Fruit fly (Drosophila melanogaster) whole organism, embryonic: ENCODE measurements around the gene CG17839.

Experiments
- Atf3 ChIP-seq: fragments of 200-800 bp; sonication (Bioruptor generic); optimal IDR thresholded peaks from 3 replicates; lab custom pipeline; 2016; ENCODE audit warnings: missing biosample characterization, missing genetic modification characterization
- CG10209 ChIP-seq: fragments of 200-800 bp; sonication (Bioruptor generic); optimal IDR thresholded peaks from 3 replicates; lab custom pipeline; 2017; ENCODE audit warnings: missing biosample characterization, mild to moderate bottlenecking, missing genetic modification characterization, missing genetic modification reagents
- CG12236 ChIP-seq: fragments of 200-800 bp; sonication (Bioruptor generic); optimal IDR thresholded peaks from 2 replicates; lab custom pipeline; 2016; ENCODE audit warnings: missing biosample characterization, missing genetic modification characterization
- CG12659 ChIP-seq: fragments of 200-800 bp; sonication (Bioruptor generic); optimal IDR thresholded peaks from 3 replicates; lab custom pipeline; 2017; ENCODE audit warnings: mild to moderate bottlenecking, missing biosample characterization, missing genetic modification reagents, missing genetic modification characterization
- CG14441 ChIP-seq: fragments of 200-800 bp; sonication (Bioruptor generic); IDR thresholded peaks from 2 replicates; pipeline ENCODE4 v1.3.6; 2022; ENCODE audit warnings: missing biosample characterization, missing genetic modification characterization
- CG15514 ChIP-seq: fragments of 200-800 bp; sonication (Bioruptor generic); optimal IDR thresholded peaks from 3 replicates; lab custom pipeline; 2017; ENCODE audit warnings: missing biosample characterization, missing genetic modification characterization, mild to moderate bottlenecking, moderate library complexity, missing genetic modification reagents
- CG15696 ChIP-seq: fragments of 200-800 bp; sonication (Bioruptor generic); optimal IDR thresholded peaks from 2 replicates; lab custom pipeline; 2019; ENCODE audit warnings: missing biosample characterization, mild to moderate bottlenecking, missing genetic modification characterization, moderate library complexity
- CG17359 ChIP-seq: fragments of 200-800 bp; sonication (Bioruptor generic); optimal IDR thresholded peaks from 3 replicates; lab custom pipeline; 2018; ENCODE audit warnings: missing biosample characterization, mild to moderate bottlenecking, missing genetic modification characterization, moderate library complexity
- CG18764 ChIP-seq: fragments of 200-800 bp; sonication (Bioruptor generic); optimal IDR thresholded peaks from 3 replicates; lab custom pipeline; 2016; ENCODE audit warnings: missing biosample characterization, missing genetic modification characterization
- CG2678 ChIP-seq: fragments of 200-800 bp; sonication (Bioruptor generic); optimal IDR thresholded peaks from 3 replicates; lab custom pipeline; 2019; ENCODE audit warnings: missing biosample characterization, mild to moderate bottlenecking, missing genetic modification characterization, moderate library complexity
- CG3281 ChIP-seq: fragments of 200-800 bp; sonication (Bioruptor generic); optimal IDR thresholded peaks from 3 replicates; lab custom pipeline; 2017; ENCODE audit warnings: missing biosample characterization, mild to moderate bottlenecking, missing genetic modification characterization
- CG4424 ChIP-seq: fragments of 200-800 bp; sonication (Bioruptor generic); optimal IDR thresholded peaks from 3 replicates; lab custom pipeline; 2016; ENCODE audit warnings: missing biosample characterization, missing genetic modification characterization
- CG4707 ChIP-seq: fragments of 200-800 bp; sonication (Bioruptor generic); optimal IDR thresholded peaks from 2 replicates; lab custom pipeline; 2018; ENCODE audit warnings: missing biosample characterization, mild to moderate bottlenecking, missing genetic modification characterization, moderate library complexity
- CG6854 ChIP-seq: fragments of 200-800 bp; sonication (Bioruptor generic); optimal IDR thresholded peaks from 3 replicates; lab custom pipeline; 2017; ENCODE audit warnings: missing biosample characterization, mild to moderate bottlenecking, missing genetic modification characterization
- D19A ChIP-seq: fragments of 200-800 bp; optimal IDR thresholded peaks from 3 replicates; lab custom pipeline; 2019; ENCODE audit warnings: missing biosample characterization, mild to moderate bottlenecking, missing genetic modification characterization, moderate library complexity
- Deaf1 ChIP-seq: fragments of 200-800 bp; optimal IDR thresholded peaks from 3 replicates; lab custom pipeline; 2019; ENCODE audit warnings: missing biosample characterization, mild to moderate bottlenecking, missing genetic modification characterization, moderate library complexity
- E2f2 ChIP-seq: fragments of 200-800 bp; sonication (Bioruptor generic); IDR thresholded peaks from 2 replicates; pipeline ENCODE4 v1.3.6; 2022; ENCODE audit warnings: missing biosample characterization, missing genetic modification characterization
- Fer2 ChIP-seq: fragments of 200-800 bp; sonication (Bioruptor generic); optimal IDR thresholded peaks from 2 replicates; lab custom pipeline; 2018; ENCODE audit warnings: missing biosample characterization, mild to moderate bottlenecking, missing genetic modification characterization, moderate library complexity
- HLH4C ChIP-seq: fragments of 200-800 bp; sonication (Bioruptor generic); IDR thresholded peaks from 3 replicates; pipeline ENCODE4 v1.3.6; 2022; ENCODE audit warnings: missing biosample characterization, missing genetic modification characterization; ENCODE audit not compliant: partially characterized antibody
- HLH54F ChIP-seq: fragments of 200-800 bp; sonication (Bioruptor generic); optimal IDR thresholded peaks from 3 replicates; lab custom pipeline; 2016; ENCODE audit warnings: missing biosample characterization, missing genetic modification characterization
- Hmx ChIP-seq: fragments of 200-800 bp; sonication (Bioruptor generic); optimal IDR thresholded peaks from 2 replicates; lab custom pipeline; 2016; ENCODE audit warnings: missing biosample characterization, missing genetic modification characterization
- Hr39 ChIP-seq: fragments of >200 bp; optimal IDR thresholded peaks from 2 replicates; lab custom pipeline; 2017
- Kr ChIP-seq: fragments of 200-800 bp; sonication (Bioruptor generic); optimal IDR thresholded peaks from 2 replicates; lab custom pipeline; 2017; ENCODE audit warnings: missing biosample characterization, mild to moderate bottlenecking, missing genetic modification characterization
- Lhr ChIP-seq: fragments of 200-800 bp; sonication (Bioruptor generic); optimal IDR thresholded peaks from 3 replicates; lab custom pipeline; 2017; ENCODE audit warnings: mild to moderate bottlenecking, missing biosample characterization, missing genetic modification reagents, missing genetic modification characterization
- Ptx1 ChIP-seq: fragments of 200-800 bp; sonication (Bioruptor generic); IDR thresholded peaks from 2 replicates; pipeline ENCODE4 v1.3.6; 2022; ENCODE audit warnings: missing biosample characterization, missing genetic modification characterization
- TFAM ChIP-seq: fragments of 200-800 bp; sonication (Bioruptor generic); optimal IDR thresholded peaks from 2 replicates; lab custom pipeline; 2017; ENCODE audit warnings: missing biosample characterization, missing genetic modification characterization, inconsistent platforms
- Tbp ChIP-seq: fragments of >200 bp; optimal IDR thresholded peaks from 2 replicates; lab custom pipeline; 2018; ENCODE audit warnings: missing biosample characterization, missing genetic modification characterization
- ase ChIP-seq: fragments of 200-800 bp; sonication (Bioruptor generic); IDR thresholded peaks from 3 replicates; pipeline ENCODE4 v1.3.6; 2022; ENCODE audit warnings: missing biosample characterization, missing genetic modification characterization
- btn ChIP-seq: fragments of 200-800 bp; sonication (Bioruptor generic); optimal IDR thresholded peaks from 2 replicates; lab custom pipeline; 2016; ENCODE audit warnings: missing biosample characterization, missing genetic modification characterization
- disco-r ChIP-seq: fragments of 200-800 bp; sonication (Bioruptor generic); optimal IDR thresholded peaks from 2 replicates; lab custom pipeline; 2016; ENCODE audit warnings: missing biosample characterization, missing genetic modification characterization
- dm ChIP-seq: fragments of 200-800 bp; sonication (Bioruptor generic); optimal IDR thresholded peaks from 3 replicates; lab custom pipeline; 2016; ENCODE audit warnings: missing biosample characterization, missing genetic modification characterization
- dmrt99B ChIP-seq: fragments of 200-800 bp; sonication (Bioruptor generic); optimal IDR thresholded peaks from 2 replicates; lab custom pipeline; 2018; ENCODE audit warnings: missing biosample characterization, mild to moderate bottlenecking, missing genetic modification characterization, moderate library complexity
- fd64A ChIP-seq: fragments of 200-800 bp; sonication (Bioruptor generic); optimal IDR thresholded peaks from 3 replicates; lab custom pipeline; 2018; ENCODE audit warnings: missing biosample characterization, mild to moderate bottlenecking, missing genetic modification characterization
- grau ChIP-seq: fragments of 200-800 bp; optimal IDR thresholded peaks from 3 replicates; lab custom pipeline; 2019; ENCODE audit warnings: missing biosample characterization, mild to moderate bottlenecking, missing genetic modification characterization, moderate library complexity
- hbn ChIP-seq: fragments of 200-800 bp; sonication (Bioruptor generic); IDR thresholded peaks from 2 replicates; pipeline ENCODE4 v1.3.6; 2022; ENCODE audit warnings: missing biosample characterization, missing genetic modification characterization; ENCODE audit not compliant: partially characterized antibody
- ken ChIP-seq: fragments of 200-800 bp; sonication (Bioruptor generic); IDR thresholded peaks from 3 replicates; pipeline ENCODE4 v1.3.6; 2022; ENCODE audit warnings: missing biosample characterization, missing genetic modification characterization
- lilli ChIP-seq: fragments of 200-800 bp; sonication (Bioruptor generic); optimal IDR thresholded peaks from 3 replicates; lab custom pipeline; 2016; ENCODE audit warnings: missing biosample characterization, missing genetic modification characterization
- lola ChIP-seq, 3 experiments: fragments of >200 bp in 2 of 3; fragments of 200-800 bp in 1 of 3; sonication (Bioruptor generic) in 1 of 3; optimal IDR thresholded peaks; 2 replicates each; lab custom pipeline; 2017 to 2019; ENCODE audit warnings: missing biosample characterization in 3 of 3, missing genetic modification characterization in 3 of 3, mild to moderate bottlenecking in 1 of 3, moderate library complexity in 1 of 3
- nmo ChIP-seq: fragments of 200-800 bp; sonication (Bioruptor generic); optimal IDR thresholded peaks from 2 replicates; lab custom pipeline; 2018; ENCODE audit warnings: missing biosample characterization, mild to moderate bottlenecking, missing genetic modification characterization, moderate library complexity
- pho ChIP-seq: fragments of 200-800 bp; sonication (Bioruptor generic); optimal IDR thresholded peaks from 2 replicates; lab custom pipeline; 2016; ENCODE audit warnings: missing biosample characterization, missing genetic modification characterization
- phol ChIP-seq: fragments of 200-800 bp; sonication (Bioruptor generic); optimal IDR thresholded peaks from 3 replicates; lab custom pipeline; 2018; ENCODE audit warnings: missing biosample characterization, mild to moderate bottlenecking, missing genetic modification characterization, moderate library complexity
- repo ChIP-seq: fragments of 200-800 bp; sonication (Bioruptor generic); optimal IDR thresholded peaks from 2 replicates; lab custom pipeline; 2016; ENCODE audit warnings: missing biosample characterization, missing genetic modification characterization
- run ChIP-seq: fragments of 200-800 bp; sonication (Bioruptor generic); optimal IDR thresholded peaks from 3 replicates; lab custom pipeline; 2018; ENCODE audit warnings: missing biosample characterization, mild to moderate bottlenecking, missing genetic modification characterization
- sr ChIP-seq: fragments of 200-800 bp; sonication (Bioruptor generic); IDR thresholded peaks from 3 replicates; pipeline ENCODE4 v1.3.6; 2022; ENCODE audit warnings: missing biosample characterization, missing genetic modification characterization
- tap ChIP-seq: fragments of 200-800 bp; optimal IDR thresholded peaks from 3 replicates; lab custom pipeline; 2019; ENCODE audit warnings: missing biosample characterization, mild to moderate bottlenecking, missing genetic modification characterization, moderate library complexity
- tin ChIP-seq: fragments of 200-800 bp; sonication (Bioruptor generic); optimal IDR thresholded peaks from 3 replicates; lab custom pipeline; 2016; ENCODE audit warnings: missing biosample characterization, missing genetic modification characterization
- trem ChIP-seq: fragments of 200-800 bp; optimal IDR thresholded peaks from 3 replicates; lab custom pipeline; 2019; ENCODE audit warnings: missing biosample characterization, mild to moderate bottlenecking, missing genetic modification characterization, moderate library complexity
- ttk ChIP-seq: fragments of 200-800 bp; sonication (Bioruptor generic); IDR thresholded peaks from 2 replicates; pipeline ENCODE4 v2.1.2; 2022; ENCODE audit warnings: missing biosample characterization, missing genetic modification characterization
- unpg ChIP-seq: fragments of 200-800 bp; sonication (Bioruptor generic); optimal IDR thresholded peaks from 3 replicates; lab custom pipeline; 2018; ENCODE audit warnings: missing biosample characterization, mild to moderate bottlenecking, missing genetic modification characterization, moderate library complexity
- usp ChIP-seq: fragments of >200 bp; optimal IDR thresholded peaks from 2 replicates; lab custom pipeline; 2017; ENCODE audit warnings: missing biosample characterization, missing genetic modification characterization
- wdn ChIP-seq: fragments of 200-800 bp; sonication (Bioruptor generic); IDR thresholded peaks from 2 replicates; pipeline ENCODE4 v1.3.6; 2022; ENCODE audit warnings: missing biosample characterization, missing genetic modification characterization
- zen ChIP-seq: fragments of 200-800 bp; sonication (Bioruptor generic); optimal IDR thresholded peaks from 3 replicates; lab custom pipeline; 2018; ENCODE audit warnings: missing biosample characterization, mild to moderate bottlenecking, missing genetic modification characterization, moderate library complexity

The CG17839 gene

dm6 chr3L:14780187-14780586 lies 24.7 kb upstream of the CG17839 start (continued):
- TF ChIP-seq CG17359 (peak; percentile 50), sr (GFP tag; lab: Robert Waterston, UW) (no peak), TFAM (GFP tag; lab: Kevin White, UChicago) (no peak), CG18764 (GFP tag; lab: Kevin White, UChicago) (no peak), HLH54F (GFP tag; lab: Kevin White, UChicago) (no peak), CG10209 (GFP tag; lab: Kevin White, UChicago) (peak; percentile 50), lola (GFP tag; optimal IDR thresholded peaks at IDR 0.05; lab: Kevin White, UChicago) (peak in 1 of 3 experiments; percentile 29), CG12236 (GFP tag; lab: Kevin White, UChicago) (peak; percentile 46), CG15514 (peak; percentile 36), CG14441 (GFP tag; lab: Robert Waterston, UW) (no peak), CG15696 (tag; lab: Kevin White, UChicago) (peak; percentile 55), hbn (GFP tag; lab: Robert Waterston, UW) (no peak), wdn (GFP tag; lab: Robert Waterston, UW) (no peak), D19A (tag; lab: Kevin White, UChicago) (peak; percentile 12), dmrt99B (tag; lab: Kevin White, UChicago) (peak; percentile 33), Deaf1 (no peak), pho (GFP tag; lab: Kevin White, UChicago) (no peak), usp (no peak), Ptx1 (no peak), Kr (GFP tag; lab: Kevin White, UChicago) (peak; percentile 29), repo (GFP tag; lab: Kevin White, UChicago) (no peak), Hr39 (no peak), fd64A (GFP tag; lab: Kevin White, UChicago) (peak; percentile 55), E2f2 (GFP tag; lab: Robert Waterston, UW) (no peak), ken (GFP tag; lab: Robert Waterston, UW) (no peak), ttk (GFP tag; lab: Robert Waterston, UW) (no peak), Atf3 (no peak), phol (tag; lab: Kevin White, UChicago) (no peak), nmo (GFP tag; lab: Kevin White, UChicago) (no peak), unpg (GFP tag; lab: Kevin White, UChicago) (peak; percentile 23), grau (peak; percentile 0), CG4707 (GFP tag; lab: Kevin White, UChicago) (peak; percentile 42), disco-r (no peak), Fer2 (tag; lab: Kevin White, UChicago) (no peak), btn (peak; percentile 51), zen (tag; lab: Kevin White, UChicago) (no peak), ase (no peak), Tbp (GFP tag; lab: Kevin White, UChicago) (no peak), Hmx (no peak), CG4424 (GFP tag; lab: Kevin White, UChicago) (no peak), Lhr (GFP tag; lab: Kevin White, UChicago) (peak; percentile 31), CG12659 (GFP tag; lab: Kevin White, UChicago) (peak; percentile 15), tin (GFP tag; lab: Kevin White, UChicago) (no peak), lilli (GFP tag; lab: Kevin White, UChicago) (peak; percentile 6), CG3281 (GFP tag; lab: Kevin White, UChicago) (peak; percentile 5), tap (tag; lab: Kevin White, UChicago) (no peak), CG6854 (GFP tag; lab: Kevin White, UChicago) (no peak), run (tag; lab: Kevin White, UChicago) (no peak), trem (tag; lab: Kevin White, UChicago) (no peak), CG2678 (tag; lab: Kevin White, UChicago) (peak; percentile 51), dm (GFP tag; lab: Kevin White, UChicago) (no peak), HLH4C (GFP tag; lab: Robert Waterston, UW) (no peak)
